Fruit fly (Drosophila melanogaster) whole organism, wandering third instar larva: ENCODE data around the gene CG45045.

Source experiments
- Abd-B ChIP-seq: fragments of >200 bp; optimal IDR thresholded peaks from 2 replicates; lab custom pipeline; 2017; ENCODE audit warnings: missing biosample characterization, missing genetic modification characterization
- CG32264 ChIP-seq: fragments of 200-800 bp; sonication (Bioruptor generic); optimal IDR thresholded peaks from 2 replicates; lab custom pipeline; 2016; ENCODE audit warnings: missing biosample characterization, missing genetic modification characterization
- CG9705 ChIP-seq: fragments of 200-800 bp; sonication (Bioruptor generic); optimal IDR thresholded peaks from 2 replicates; lab custom pipeline; 2018; ENCODE audit warnings: missing biosample characterization, mild to moderate bottlenecking, missing genetic modification characterization
- CrebA ChIP-seq: fragments of 200-800 bp; sonication (Bioruptor generic); optimal IDR thresholded peaks from 2 replicates; lab custom pipeline; 2016; ENCODE audit warnings: missing biosample characterization, mild to moderate bottlenecking, missing genetic modification characterization, borderline replicate concordance
- Dfd ChIP-seq: fragments of >200 bp; optimal IDR thresholded peaks from 2 replicates; lab custom pipeline; 2017; ENCODE audit warnings: missing biosample characterization, missing genetic modification characterization
- Dif ChIP-seq: fragments of 200-275, 200-300 bp; sonication (Bioruptor generic); optimal IDR thresholded peaks from 2 replicates; lab custom pipeline; 2018; ENCODE audit warnings: missing biosample characterization, missing genetic modification characterization; ENCODE audit not compliant: partially characterized antibody
- GATAd ChIP-seq: sonication (Bioruptor generic); optimal IDR thresholded peaks from 2 replicates; lab custom pipeline; 2016; ENCODE audit warnings: missing biosample characterization, missing genetic modification characterization
- HLH106 ChIP-seq: fragments of 200-800 bp; optimal IDR thresholded peaks from 3 replicates; lab custom pipeline; 2019; ENCODE audit warnings: missing biosample characterization, mild to moderate bottlenecking, missing genetic modification characterization, moderate library complexity
- Hnf4 ChIP-seq: fragments of 200-800 bp; sonication (Bioruptor generic); optimal IDR thresholded peaks from 2 replicates; lab custom pipeline; 2016; ENCODE audit warnings: missing biosample characterization, mild to moderate bottlenecking, missing genetic modification characterization
- Hr78 ChIP-seq: fragments of >200 bp; optimal IDR thresholded peaks from 2 replicates; lab custom pipeline; 2017; ENCODE audit warnings: missing biosample characterization, missing genetic modification characterization
- Hr83 ChIP-seq: fragments of 200-300 bp; sonication (Bioruptor generic); optimal IDR thresholded peaks from 2 replicates; lab custom pipeline; 2016; ENCODE audit warnings: missing biosample characterization, mild to moderate bottlenecking, missing genetic modification characterization, moderate library complexity; ENCODE audit not compliant: poor library complexity, severe bottlenecking
- Jra ChIP-seq: sonication (Bioruptor generic); optimal IDR thresholded peaks from 2 replicates; lab custom pipeline; 2016; ENCODE audit warnings: missing biosample characterization, missing genetic modification characterization
- Mio ChIP-seq: sonication (Bioruptor generic); optimal IDR thresholded peaks from 2 replicates; lab custom pipeline; 2016; ENCODE audit warnings: missing biosample characterization, missing genetic modification characterization
- Myc ChIP-seq: fragments of >200 bp; optimal IDR thresholded peaks from 2 replicates; lab custom pipeline; 2017
- N ChIP-seq: fragments of >200 bp; optimal IDR thresholded peaks from 2 replicates; lab custom pipeline; 2018; ENCODE audit warnings: missing biosample characterization, missing external identifiers, missing genetic modification characterization
- OdsH ChIP-seq: fragments of 200-800 bp; sonication (Bioruptor generic); optimal IDR thresholded peaks from 2 replicates; lab custom pipeline; 2016; ENCODE audit warnings: missing biosample characterization, mild to moderate bottlenecking, missing genetic modification characterization
- Rel ChIP-seq, 2 experiments: fragments of 200-800 bp; sonication (Bioruptor generic) in 1 of 2; optimal IDR thresholded peaks; 2 replicates in 1 of 2; 3 replicates in 1 of 2; lab custom pipeline; 2016 to 2019; ENCODE audit warnings: mild to moderate bottlenecking in 2 of 2, missing biosample characterization in 2 of 2, missing genetic modification characterization in 2 of 2, moderate library complexity in 1 of 2
- Sp1 ChIP-seq: fragments of 200-800 bp; sonication (Bioruptor generic); optimal IDR thresholded peaks from 3 replicates; lab custom pipeline; 2019; ENCODE audit warnings: missing biosample characterization, mild to moderate bottlenecking, missing genetic modification characterization, moderate library complexity
- Vsx2 ChIP-seq: fragments of 200-300, 225-300 bp; sonication (Bioruptor generic); optimal IDR thresholded peaks from 2 replicates; lab custom pipeline; 2018; ENCODE audit warnings: missing biosample characterization, missing genetic modification characterization; ENCODE audit not compliant: partially characterized antibody
- br ChIP-seq: fragments of 200-800 bp; sonication (Bioruptor generic); optimal IDR thresholded peaks from 2 replicates; lab custom pipeline; 2016; ENCODE audit warnings: missing biosample characterization, missing genetic modification characterization
- brk ChIP-seq: fragments of 200-800 bp; sonication (Bioruptor generic); optimal IDR thresholded peaks from 2 replicates; lab custom pipeline; 2016; ENCODE audit warnings: missing biosample characterization, mild to moderate bottlenecking, missing genetic modification characterization
- dl ChIP-seq, 2 experiments: fragments of 175-275, 200-275 bp in 1 of 2; fragments of 200-275 bp in 1 of 2; sonication (Bioruptor generic); optimal IDR thresholded peaks; lab custom pipeline; 2018; ENCODE audit warnings: mild to moderate bottlenecking in 2 of 2, missing biosample characterization in 2 of 2, missing genetic modification characterization in 2 of 2, moderate library complexity in 2 of 2; ENCODE audit not compliant: partially characterized antibody in 2 of 2, insufficient read depth in 1 of 2
- dmrt93B ChIP-seq: fragments of 200-800 bp; sonication (Bioruptor generic); optimal IDR thresholded peaks from 2 replicates; lab custom pipeline; 2018; ENCODE audit warnings: missing biosample characterization, mild to moderate bottlenecking, missing genetic modification characterization
- dsf ChIP-seq: sonication (Bioruptor generic); optimal IDR thresholded peaks from 2 replicates; lab custom pipeline; 2016; ENCODE audit warnings: missing biosample characterization, missing genetic modification characterization, borderline replicate concordance
- ey ChIP-seq: fragments of 200-800 bp; sonication (Bioruptor generic); optimal IDR thresholded peaks from 2 replicates; lab custom pipeline; 2016; ENCODE audit warnings: missing biosample characterization, missing genetic modification characterization
- foxo ChIP-seq, 2 experiments: fragments of 200-800 bp; sonication (Bioruptor generic); optimal IDR thresholded peaks; 2 replicates in 1 of 2; 3 replicates in 1 of 2; lab custom pipeline; 2016 to 2017; ENCODE audit warnings: missing biosample characterization in 2 of 2, missing genetic modification characterization in 2 of 2
- fru ChIP-seq: fragments of 200-800 bp; sonication (Bioruptor generic); optimal IDR thresholded peaks from 3 replicates; lab custom pipeline; 2016; ENCODE audit warnings: missing biosample characterization, mild to moderate bottlenecking, missing genetic modification characterization
- h ChIP-seq: fragments of 200-800 bp; sonication (Bioruptor generic); optimal IDR thresholded peaks from 3 replicates; lab custom pipeline; 2016; ENCODE audit warnings: missing biosample characterization, mild to moderate bottlenecking, missing genetic modification characterization
- jim ChIP-seq: fragments of 175-275, 200-325 bp; sonication (Bioruptor generic); optimal IDR thresholded peaks from 2 replicates; lab custom pipeline; 2016; ENCODE audit warnings: missing biosample characterization, mild to moderate bottlenecking, missing genetic modification characterization
- lola ChIP-seq: fragments of >200 bp; optimal IDR thresholded peaks from 2 replicates; lab custom pipeline; 2017; ENCODE audit warnings: missing biosample characterization, missing genetic modification characterization
- pan ChIP-seq: fragments of >200 bp; optimal IDR thresholded peaks from 2 replicates; lab custom pipeline; 2017
- psq ChIP-seq: fragments of 200-800 bp; sonication (Bioruptor generic); optimal IDR thresholded peaks from 3 replicates; lab custom pipeline; 2017; ENCODE audit warnings: missing biosample characterization, mild to moderate bottlenecking, missing genetic modification characterization, moderate library complexity
- rgr ChIP-seq: fragments of 200-800 bp; sonication (Bioruptor generic); optimal IDR thresholded peaks from 3 replicates; lab custom pipeline; 2016; ENCODE audit warnings: missing biosample characterization, mild to moderate bottlenecking, missing genetic modification characterization
- sage ChIP-seq: fragments of 200-800 bp; sonication (Bioruptor generic); optimal IDR thresholded peaks from 2 replicates; lab custom pipeline; 2016; ENCODE audit warnings: missing biosample characterization, mild to moderate bottlenecking, missing genetic modification characterization
- sv ChIP-seq: fragments of 200-800 bp; sonication (Bioruptor generic); optimal IDR thresholded peaks from 3 replicates; lab custom pipeline; 2016; ENCODE audit warnings: missing biosample characterization, missing genetic modification characterization
- tai ChIP-seq: sonication (Bioruptor generic); optimal IDR thresholded peaks from 2 replicates; lab custom pipeline; 2016; ENCODE audit warnings: missing biosample characterization, missing genetic modification characterization
- usp ChIP-seq: fragments of >200 bp; optimal IDR thresholded peaks from 2 replicates; lab custom pipeline; 2017; ENCODE audit warnings: missing biosample characterization, missing genetic modification characterization
- woc ChIP-seq: sonication (Bioruptor generic); optimal IDR thresholded peaks from 2 replicates; lab custom pipeline; 2016; ENCODE audit warnings: missing biosample characterization, mild to moderate bottlenecking, missing genetic modification characterization

CG45045 gene

DNA sequence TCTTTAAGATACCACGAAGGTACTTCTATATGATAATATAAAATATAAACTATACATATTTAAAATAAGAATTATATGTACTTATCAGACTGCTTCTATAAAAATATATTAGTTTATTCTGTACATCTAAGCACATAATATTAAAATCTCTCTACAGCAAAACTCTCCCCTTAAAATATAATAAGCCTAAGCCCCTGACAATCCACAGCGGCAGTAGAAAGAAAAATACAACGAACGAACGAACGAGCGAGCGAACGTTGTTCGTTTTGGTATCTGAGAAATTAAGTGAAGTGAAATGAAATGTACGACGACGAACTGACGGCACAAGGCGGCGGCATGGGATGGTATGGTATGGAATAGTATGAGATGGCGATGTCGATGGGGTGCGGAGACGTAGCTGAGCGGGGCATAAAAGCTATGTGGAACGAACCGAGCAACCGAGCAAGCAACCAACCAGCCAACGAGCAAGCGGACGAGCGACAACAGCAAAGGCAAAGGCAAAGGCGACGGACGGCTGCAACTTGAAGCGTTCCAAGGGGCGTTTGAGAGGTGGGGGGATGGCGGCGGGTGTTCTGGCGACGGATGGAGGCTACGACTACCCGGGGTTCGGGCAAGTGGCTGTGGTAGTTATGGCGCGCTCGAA, 33.2 kb downstream of the CG45045 start (continued):
- TF ChIP-seq Hr78: no peak
- peak; percentile 66 for TF ChIP-seq Dfd (GFP tag; lab: Kevin White, UChicago)
- TF ChIP-seq ey (GFP tag; lab: Kevin White, UChicago): peak; percentile 93
- TF ChIP-seq Hr83 (GFP tag; lab: Kevin White, UChicago): peak; percentile 40
- no peak for TF ChIP-seq usp (GFP tag; lab: Kevin White, UChicago)
- TF ChIP-seq GATAd (GFP tag; lab: Kevin White, UChicago): no peak
- TF ChIP-seq fru (GFP tag; lab: Kevin White, UChicago): peak; percentile 96
- TF ChIP-seq Rel (GFP tag; optimal IDR thresholded peaks at IDR 0.05; lab: Kevin White, UChicago): peak; percentile 79
- peak; percentile 98 for TF ChIP-seq Rel (tag; optimal IDR thresholded peaks at IDR 0.05; lab: Kevin White, UChicago)
- TF ChIP-seq HLH106 (tag; lab: Kevin White, UChicago): peak; percentile 99
- TF ChIP-seq rgr: peak; percentile 98
- TF ChIP-seq sage (GFP tag; lab: Kevin White, UChicago): peak; percentile 91
- no peak for TF ChIP-seq tai (GFP tag; lab: Kevin White, UChicago)

- no peak for TF ChIP-seq CG9705 (GFP tag; lab: Kevin White, UChicago)
- TF ChIP-seq Vsx2 (GFP tag; lab: Kevin White, UChicago): no peak
- peak; percentile 80 for TF ChIP-seq Dif
- no peak for TF ChIP-seq Hr78
- peak; percentile 59 for TF ChIP-seq h
- no peak for TF ChIP-seq tai (GFP tag; lab: Kevin White, UChicago)
- peak; percentile 34 for TF ChIP-seq CG32264 (GFP tag; lab: Kevin White, UChicago)
- no peak for TF ChIP-seq dmrt93B
- no peak for TF ChIP-seq jim (GFP tag; lab: Kevin White, UChicago)
- TF ChIP-seq sage (GFP tag; lab: Kevin White, UChicago): no peak
- TF ChIP-seq Myc (lab: Kevin White, UChicago): no peak
- peak; percentile 15 for TF ChIP-seq N
- no peak for TF ChIP-seq brk
- peak in 1 of 2 experiments; percentile 8 for TF ChIP-seq foxo (GFP tag; optimal IDR thresholded peaks at IDR 0.05; lab: Kevin White, UChicago)
- no peak for TF ChIP-seq ey (GFP tag; lab: Kevin White, UChicago)
- TF ChIP-seq dsf: no peak
- peak; percentile 24 for TF ChIP-seq HLH106 (tag; lab: Kevin White, UChicago)
- TF ChIP-seq br (GFP tag; lab: Kevin White, UChicago): peak; percentile 28
- TF ChIP-seq Dfd (GFP tag; lab: Kevin White, UChicago): no peak
- TF ChIP-seq Mio (GFP tag; lab: Kevin White, UChicago): no peak
- peak; percentile 21 for TF ChIP-seq Sp1
- no peak for TF ChIP-seq usp (GFP tag; lab: Kevin White, UChicago)
- no peak for TF ChIP-seq woc
- TF ChIP-seq sv (GFP tag; lab: Kevin White, UChicago): no peak
- peak; percentile 30 for TF ChIP-seq fru (GFP tag; lab: Kevin White, UChicago)
- peak in 1 of 2 experiments; percentile 15 for TF ChIP-seq dl (GFP tag; optimal IDR thresholded peaks at IDR 0.05; lab: Kevin White, UChicago; ENCODE audit: insufficient read depth in 1 of 2, partially characterized antibody in 2 of 2)
- peak; percentile 72 for TF ChIP-seq Rel (GFP tag; optimal IDR thresholded peaks at IDR 0.05; lab: Kevin White, UChicago)
- TF ChIP-seq Rel (tag; optimal IDR thresholded peaks at IDR 0.05; lab: Kevin White, UChicago): peak; percentile 86
- peak; percentile 53 for TF ChIP-seq rgr
- TF ChIP-seq lola (GFP tag; lab: Kevin White, UChicago): no peak
- TF ChIP-seq GATAd (GFP tag; lab: Kevin White, UChicago): no peak
- TF ChIP-seq Abd-B (GFP tag; lab: Kevin White, UChicago): no peak
- peak; percentile 63 for TF ChIP-seq Jra (GFP tag; lab: Kevin White, UChicago)
- TF ChIP-seq Hr83 (GFP tag; lab: Kevin White, UChicago): peak; percentile 93
- TF ChIP-seq CrebA (GFP tag; lab: Kevin White, UChicago): peak; percentile 91
- TF ChIP-seq Hnf4: peak; percentile 63
- peak; percentile 79 for TF ChIP-seq psq
- TF ChIP-seq OdsH (GFP tag; lab: Kevin White, UChicago): no peak
- no peak for TF ChIP-seq pan (lab: Kevin White, UChicago)
These were observed 33.8 kb downstream of the CG45045 start for dm6 chr3R:17701131-17701593.
